Fruit fly (Drosophila melanogaster): ENCODE data around the gene Eip74EF.
A peak's percentile ranks its signal among the peaks of the same experiment; 100 is the strongest.

The Eip74EF gene

dm6 chr3L:17557215-17557904 is 61.8 kb downstream of the Eip74EF start, which contains the start of gene CycT (continued):
- TF ChIP-seq CG6813 (GFP tag; optimal IDR thresholded peaks at IDR 0.05) (no peak), kah (GFP tag; optimal IDR thresholded peaks at IDR 0.05) (no peak), ttk (GFP tag; IDR thresholded peaks at IDR 0.05) (no peak), Trl (optimal IDR thresholded peaks at IDR 0.05) (no peak), Trl (GFP tag; optimal IDR thresholded peaks at IDR 0.05) (no peak), Awh (GFP tag; IDR thresholded peaks at IDR 0.05) (no peak), CG2116 (GFP tag; optimal IDR thresholded peaks at IDR 0.05) (peak; percentile 86), CG3838 (GFP tag; optimal IDR thresholded peaks at IDR 0.05) (no peak), CG1233 (GFP tag; optimal IDR thresholded peaks at IDR 0.05) (peak; percentile 59), sug (tag; optimal IDR thresholded peaks at IDR 0.05) (peak; percentile 53), C15 (GFP tag; IDR thresholded peaks at IDR 0.05) (no peak), CG11085 (GFP tag; IDR thresholded peaks at IDR 0.05) (no peak), sr (GFP tag; IDR thresholded peaks at IDR 0.05) (no peak), CG17912 (GFP tag; optimal IDR thresholded peaks at IDR 0.05) (no peak), CG2199 (GFP tag; IDR thresholded peaks at IDR 0.05) (peak; percentile 37; the same call in 1 of the 3 replicates), sc (optimal IDR thresholded peaks at IDR 0.05) (no peak), sc (GFP tag; optimal IDR thresholded peaks at IDR 0.05) (no peak), CG7987 (GFP tag; optimal IDR thresholded peaks at IDR 0.05) (peak; percentile 62), ewg (GFP tag; optimal IDR thresholded peaks at IDR 0.05) (peak; percentile 21), pho (GFP tag; optimal IDR thresholded peaks at IDR 0.05) (no peak), ind (GFP tag; optimal IDR thresholded peaks at IDR 0.05) (no peak), mld (GFP tag; IDR thresholded peaks at IDR 0.05; ENCODE audit: partially characterized antibody) (peak; percentile 79; the same call in 2 of the 3 replicates), CG3065 (GFP tag; optimal IDR thresholded peaks at IDR 0.05) (no peak), CG14441 (GFP tag; IDR thresholded peaks at IDR 0.05) (no peak), shn (GFP tag; optimal IDR thresholded peaks at IDR 0.05) (no peak), chm (GFP tag; IDR thresholded peaks at IDR 0.05) (peak; percentile 9; the same call in 1 of the 2 replicates), Hr78 (GFP tag; optimal IDR thresholded peaks at IDR 0.05) (no peak), cas (GFP tag; IDR thresholded peaks at IDR 0.05) (no peak), stwl (tag; optimal IDR thresholded peaks at IDR 0.05) (peak; percentile 84), CG6254 (GFP tag; optimal IDR thresholded peaks at IDR 0.05) (no peak), BtbVII (GFP tag; optimal IDR thresholded peaks at IDR 0.05) (peak; percentile 62), pum (GFP tag; optimal IDR thresholded peaks at IDR 0.05) (no peak), Jarid2 (GFP tag; optimal IDR thresholded peaks at IDR 0.05) (no peak), CG10979 (tag; optimal IDR thresholded peaks at IDR 0.05) (peak; percentile 27), luna (GFP tag; optimal IDR thresholded peaks at IDR 0.05) (no peak), Pdp1 (GFP tag; optimal IDR thresholded peaks at IDR 0.05) (peak in 1 of 2 experiments; percentile 100), CG12236 (GFP tag; optimal IDR thresholded peaks at IDR 0.05) (no peak), ham (GFP tag; IDR thresholded peaks at IDR 0.05) (no peak), ash1 (GFP tag; optimal IDR thresholded peaks at IDR 0.05) (no peak), CG14710 (tag; optimal IDR thresholded peaks at IDR 0.05) (peak; percentile 70), ato (GFP tag; IDR thresholded peaks at IDR 0.05; ENCODE audit: partially characterized antibody) (peak; percentile 89), CG11398 (GFP tag; optimal IDR thresholded peaks at IDR 0.05) (peak; percentile 22), seq (GFP tag; IDR thresholded peaks at IDR 0.05) (0 out of 2 replicates have a peak, but pooled peaks have one; percentile 19), CG18476 (GFP tag; optimal IDR thresholded peaks at IDR 0.05) (no peak), fd64A (GFP tag; optimal IDR thresholded peaks at IDR 0.05) (peak; percentile 39), Sry-β (GFP tag; optimal IDR thresholded peaks at IDR 0.05) (no peak), h (optimal IDR thresholded peaks at IDR 0.05) (no peak), disco-r (GFP tag; optimal IDR thresholded peaks at IDR 0.05) (no peak), CG1832 (GFP tag; optimal IDR thresholded peaks at IDR 0.05) (no peak), Med (GFP tag) (peak; percentile 87), CG2712 (tag; optimal IDR thresholded peaks at IDR 0.05) (peak; percentile 42)
